Fruit fly (Drosophila melanogaster) whole organism, embryonic: ENCODE results near the gene ssp3.

ENCODE experiments used
- ATbp ChIP-seq: fragments of 200-800 bp; sonication (Bioruptor generic); optimal IDR thresholded peaks from 2 replicates; lab custom pipeline; 2017; ENCODE audit warnings: missing biosample characterization, mild to moderate bottlenecking, missing genetic modification characterization, missing genetic modification reagents
- Asciz ChIP-seq: fragments of 200-800 bp; sonication (Bioruptor generic); optimal IDR thresholded peaks from 2 replicates; lab custom pipeline; 2017; ENCODE audit warnings: missing biosample characterization, mild to moderate bottlenecking, missing genetic modification characterization, missing genetic modification reagents
- BtbVII ChIP-seq: fragments of 200-800 bp; sonication (Bioruptor generic); optimal IDR thresholded peaks from 3 replicates; lab custom pipeline; 2017; ENCODE audit warnings: missing biosample characterization, mild to moderate bottlenecking, missing genetic modification characterization
- CG10462 ChIP-seq: fragments of 200-800 bp; sonication (Bioruptor generic); optimal IDR thresholded peaks from 2 replicates; lab custom pipeline; 2016; ENCODE audit warnings: missing biosample characterization, missing genetic modification characterization
- CG10565 ChIP-seq: fragments of 200-800 bp; sonication (Bioruptor generic); optimal IDR thresholded peaks from 3 replicates; lab custom pipeline; 2016; ENCODE audit warnings: missing biosample characterization, mild to moderate bottlenecking, missing genetic modification characterization
- CG11398 ChIP-seq: fragments of 200-800 bp; sonication (Bioruptor generic); optimal IDR thresholded peaks from 2 replicates; lab custom pipeline; 2016; ENCODE audit warnings: missing biosample characterization, missing genetic modification characterization
- CG12071 ChIP-seq: fragments of 200-800 bp; sonication (Bioruptor generic); optimal IDR thresholded peaks from 3 replicates; lab custom pipeline; 2018; ENCODE audit warnings: missing biosample characterization, mild to moderate bottlenecking, missing genetic modification characterization
- CG12391 ChIP-seq: fragments of 200-800 bp; sonication (Bioruptor generic); optimal IDR thresholded peaks from 3 replicates; lab custom pipeline; 2018; ENCODE audit warnings: missing biosample characterization, mild to moderate bottlenecking, missing genetic modification characterization, moderate library complexity
- CG1529 ChIP-seq: fragments of 200-800 bp; sonication (Bioruptor generic); optimal IDR thresholded peaks from 3 replicates; lab custom pipeline; 2018; ENCODE audit warnings: missing biosample characterization, missing genetic modification characterization
- CG15601 ChIP-seq: fragments of 200-800 bp; sonication (Bioruptor generic); optimal IDR thresholded peaks from 3 replicates; lab custom pipeline; 2019; ENCODE audit warnings: missing biosample characterization, mild to moderate bottlenecking, missing genetic modification characterization, moderate library complexity
- CG15696 ChIP-seq: fragments of 200-800 bp; sonication (Bioruptor generic); optimal IDR thresholded peaks from 2 replicates; lab custom pipeline; 2019; ENCODE audit warnings: missing biosample characterization, mild to moderate bottlenecking, missing genetic modification characterization, moderate library complexity
- CG2678 ChIP-seq: fragments of 200-800 bp; sonication (Bioruptor generic); optimal IDR thresholded peaks from 3 replicates; lab custom pipeline; 2019; ENCODE audit warnings: missing biosample characterization, mild to moderate bottlenecking, missing genetic modification characterization, moderate library complexity
- CG30020 ChIP-seq: fragments of 200-800 bp; optimal IDR thresholded peaks from 2 replicates; lab custom pipeline; 2019; ENCODE audit warnings: missing biosample characterization, mild to moderate bottlenecking, missing genetic modification characterization, moderate library complexity
- CG3163 ChIP-seq: fragments of 200-800 bp; sonication (Bioruptor generic); optimal IDR thresholded peaks from 3 replicates; lab custom pipeline; 2016; ENCODE audit warnings: missing biosample characterization, missing genetic modification characterization
- CG4820 ChIP-seq: fragments of 200-800 bp; sonication (Bioruptor generic); optimal IDR thresholded peaks from 3 replicates; lab custom pipeline; 2016; ENCODE audit warnings: missing biosample characterization, missing genetic modification characterization
- CG8290 ChIP-seq, 3 experiments: fragments of 200-800 bp; sonication (Bioruptor generic); optimal IDR thresholded peaks; 2 replicates each; lab custom pipeline; 2016 to 2019; ENCODE audit warnings: missing biosample characterization in 3 of 3, missing genetic modification characterization in 3 of 3, mild to moderate bottlenecking in 2 of 3, moderate library complexity in 1 of 3
- CG9609 ChIP-seq: fragments of 200-800 bp; sonication (Bioruptor generic); optimal IDR thresholded peaks from 3 replicates; lab custom pipeline; 2016; ENCODE audit warnings: missing biosample characterization, missing genetic modification characterization
- CG9817 ChIP-seq: fragments of 200-800 bp; sonication (Bioruptor generic); optimal IDR thresholded peaks from 2 replicates; lab custom pipeline; 2018; ENCODE audit warnings: missing biosample characterization, mild to moderate bottlenecking, missing genetic modification characterization, moderate library complexity
- CG9876 ChIP-seq: fragments of 200-800 bp; sonication (Bioruptor generic); optimal IDR thresholded peaks from 2 replicates; lab custom pipeline; 2016; ENCODE audit warnings: missing biosample characterization, missing genetic modification characterization
- Deaf1 ChIP-seq: fragments of 200-800 bp; optimal IDR thresholded peaks from 3 replicates; lab custom pipeline; 2019; ENCODE audit warnings: missing biosample characterization, mild to moderate bottlenecking, missing genetic modification characterization, moderate library complexity
- Dip2 ChIP-seq: fragments of 200-800 bp; sonication (Bioruptor generic); IDR thresholded peaks from 2 replicates; pipeline ENCODE4 v1.3.6; 2022; ENCODE audit warnings: missing biosample characterization, missing genetic modification characterization
- Doc2 ChIP-seq: fragments of 200-800 bp; sonication (Bioruptor generic); IDR thresholded peaks from 2 replicates; pipeline ENCODE4 v1.3.6; 2022; ENCODE audit warnings: missing biosample characterization, missing genetic modification characterization
- Doc3 ChIP-seq: fragments of 200-800 bp; sonication (Bioruptor generic); IDR thresholded peaks from 3 replicates; pipeline ENCODE4 v1.3.6; 2022; ENCODE audit warnings: missing biosample characterization, missing genetic modification characterization; ENCODE audit not compliant: partially characterized antibody
- Hr51 ChIP-seq, 2 experiments: fragments of 200-800 bp; sonication (Bioruptor generic); optimal IDR thresholded peaks; 2 replicates in 1 of 2; 3 replicates in 1 of 2; lab custom pipeline; 2016 to 2018; ENCODE audit warnings: missing biosample characterization in 2 of 2, missing genetic modification characterization in 2 of 2, mild to moderate bottlenecking in 1 of 2, moderate library complexity in 1 of 2
- Hr78 ChIP-seq, 2 experiments: fragments of 200-800 bp in 1 of 2; fragments of >200 bp in 1 of 2; sonication (Bioruptor generic) in 1 of 2; optimal IDR thresholded peaks; 2 replicates each; lab custom pipeline; 2017 to 2019; ENCODE audit warnings: missing biosample characterization in 2 of 2, missing genetic modification characterization in 2 of 2, mild to moderate bottlenecking in 1 of 2, moderate library complexity in 1 of 2
- Lhr ChIP-seq: fragments of 200-800 bp; sonication (Bioruptor generic); optimal IDR thresholded peaks from 3 replicates; lab custom pipeline; 2017; ENCODE audit warnings: mild to moderate bottlenecking, missing biosample characterization, missing genetic modification reagents, missing genetic modification characterization
- Lpt ChIP-seq: fragments of >200 bp; optimal IDR thresholded peaks from 2 replicates; lab custom pipeline; 2018; ENCODE audit warnings: missing biosample characterization, missing genetic modification characterization
- Max ChIP-seq: fragments of 200-800 bp; sonication (Bioruptor generic); optimal IDR thresholded peaks from 2 replicates; lab custom pipeline; 2016; ENCODE audit warnings: missing biosample characterization, mild to moderate bottlenecking, missing genetic modification characterization
- NC2α ChIP-seq: fragments of 200-800 bp; sonication (Bioruptor generic); optimal IDR thresholded peaks from 2 replicates; lab custom pipeline; 2016; ENCODE audit warnings: missing biosample characterization, missing genetic modification characterization
- Ssrp ChIP-seq: fragments of 200-800 bp; sonication (Bioruptor generic); optimal IDR thresholded peaks from 2 replicates; lab custom pipeline; 2018; ENCODE audit warnings: missing biosample characterization, mild to moderate bottlenecking, missing genetic modification characterization, moderate library complexity
- aop ChIP-seq: fragments of 200-800 bp; sonication (Bioruptor generic); IDR thresholded peaks from 2 replicates; pipeline ENCODE4 v1.3.6; 2022; ENCODE audit warnings: missing biosample characterization, missing genetic modification characterization
- bab2 ChIP-seq: fragments of 200-800 bp; sonication (Bioruptor generic); optimal IDR thresholded peaks from 2 replicates; lab custom pipeline; 2016; ENCODE audit warnings: missing biosample characterization, missing genetic modification characterization
- crc ChIP-seq: fragments of 200-800 bp; sonication (Bioruptor generic); optimal IDR thresholded peaks from 2 replicates; lab custom pipeline; 2016; ENCODE audit warnings: missing biosample characterization, missing genetic modification characterization
- danr ChIP-seq: fragments of 200-800 bp; sonication (Bioruptor generic); IDR thresholded peaks from 2 replicates; pipeline ENCODE4 v1.3.6; 2022; ENCODE audit warnings: missing biosample characterization, missing genetic modification characterization
- gcm ChIP-seq: fragments of 200-800 bp; sonication (Bioruptor generic); optimal IDR thresholded peaks from 2 replicates; lab custom pipeline; 2019; ENCODE audit warnings: missing biosample characterization, mild to moderate bottlenecking, missing genetic modification characterization, moderate library complexity
- gcm2 ChIP-seq: fragments of 200-800 bp; sonication (Bioruptor generic); optimal IDR thresholded peaks from 2 replicates; lab custom pipeline; 2016; ENCODE audit warnings: missing biosample characterization, missing genetic modification characterization
- gsb ChIP-seq: fragments of 200-800 bp; sonication (Bioruptor generic); IDR thresholded peaks from 2 replicates; pipeline ENCODE4 v1.3.6; 2022; ENCODE audit warnings: missing biosample characterization, missing genetic modification characterization
- hth ChIP-seq: fragments of >200 bp; optimal IDR thresholded peaks from 2 replicates; lab custom pipeline; 2017; ENCODE audit warnings: inconsistent platforms
- lov ChIP-seq, 2 experiments: fragments of 200-800 bp in 1 of 2; fragments of >200 bp in 1 of 2; sonication (Bioruptor generic) in 1 of 2; IDR thresholded peaks in 1 of 2; optimal IDR thresholded peaks in 1 of 2; 2 replicates in 1 of 2; 3 replicates in 1 of 2; pipeline versions ENCODE4 v1.3.6 to Lab custom; 2017 to 2022; ENCODE audit warnings: missing biosample characterization in 1 of 2, missing genetic modification characterization in 1 of 2
- oc ChIP-seq: fragments of 200-800 bp; sonication (Bioruptor generic); optimal IDR thresholded peaks from 2 replicates; lab custom pipeline; 2018; ENCODE audit warnings: missing biosample characterization, mild to moderate bottlenecking, missing genetic modification characterization, moderate library complexity
- pita ChIP-seq: fragments of 200-800 bp; sonication (Bioruptor generic); optimal IDR thresholded peaks from 2 replicates; lab custom pipeline; 2017; ENCODE audit warnings: missing biosample characterization, mild to moderate bottlenecking, missing genetic modification characterization
- rib ChIP-seq: fragments of 200-800 bp; sonication (Bioruptor generic); IDR thresholded peaks from 2 replicates; pipeline ENCODE4 v1.3.6; 2022; ENCODE audit warnings: missing biosample characterization, missing genetic modification characterization
- run ChIP-seq: fragments of 200-800 bp; sonication (Bioruptor generic); optimal IDR thresholded peaks from 3 replicates; lab custom pipeline; 2018; ENCODE audit warnings: missing biosample characterization, mild to moderate bottlenecking, missing genetic modification characterization
- sens-2 ChIP-seq: fragments of 200-800 bp; sonication (Bioruptor generic); IDR thresholded peaks from 2 replicates; pipeline ENCODE4 v1.3.6; 2022; ENCODE audit warnings: missing biosample characterization, missing genetic modification characterization
- tio ChIP-seq: fragments of 200-800 bp; sonication (Bioruptor generic); optimal IDR thresholded peaks from 2 replicates; lab custom pipeline; 2017; ENCODE audit warnings: missing biosample characterization, missing genetic modification characterization, inconsistent platforms
- tna ChIP-seq: fragments of 200-800 bp; sonication (Bioruptor generic); IDR thresholded peaks from 2 replicates; pipeline ENCODE4 v1.3.6; 2022; ENCODE audit warnings: missing biosample characterization, missing genetic modification characterization; ENCODE audit not compliant: partially characterized antibody
- vfl ChIP-seq: fragments of 200-800 bp; sonication (Bioruptor generic); optimal IDR thresholded peaks from 2 replicates; lab custom pipeline; 2016; ENCODE audit warnings: missing biosample characterization, missing genetic modification characterization
- vnd ChIP-seq: fragments of 200-800 bp; sonication (Bioruptor generic); IDR thresholded peaks from 3 replicates; pipeline ENCODE4 v1.3.6; 2022; ENCODE audit warnings: missing biosample characterization, missing genetic modification characterization; ENCODE audit not compliant: partially characterized antibody

The ssp3 gene

DNA sequence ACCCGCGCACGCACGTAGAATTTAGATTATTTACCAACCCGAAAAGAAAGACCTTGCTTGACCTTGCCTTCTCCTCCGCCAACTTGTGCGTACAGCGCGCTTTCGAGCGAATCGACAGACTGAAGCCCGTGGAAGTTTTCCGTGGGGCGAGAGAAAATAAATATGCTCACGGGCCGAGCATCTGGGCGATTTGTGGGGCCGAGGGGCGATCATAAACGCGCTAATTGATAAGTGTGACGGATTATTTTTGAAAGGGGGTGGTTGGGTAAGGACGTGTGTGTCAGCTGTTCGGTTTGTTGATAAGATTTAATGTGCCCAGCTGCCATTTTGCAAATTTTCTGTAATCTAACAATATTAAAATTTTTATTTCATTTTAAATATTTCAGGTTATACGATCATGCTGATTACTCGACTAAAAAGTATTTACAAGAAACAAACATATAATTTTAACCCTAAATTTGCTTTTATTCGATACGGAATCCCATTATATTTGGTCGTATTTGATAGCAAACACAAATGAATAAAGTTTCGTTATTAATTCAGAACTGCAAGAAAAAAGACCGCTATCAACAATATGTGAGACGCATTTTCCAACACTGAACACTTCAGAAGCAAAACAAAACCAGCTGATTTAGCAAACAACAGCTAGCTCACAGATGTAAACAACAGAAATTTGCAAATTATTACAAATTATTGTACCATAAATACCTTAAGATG lies 30.5 kb upstream of the ssp3 start, which contains the start of the genes L2HGDH and CG10431 (continued):
- no peak for TF ChIP-seq CG9609 (GFP tag; lab: Kevin White, UChicago)
- peak; percentile 36 for TF ChIP-seq CG15696 (tag; lab: Kevin White, UChicago)
- peak; percentile 13 for TF ChIP-seq CG4820 (GFP tag; lab: Kevin White, UChicago)
- no peak for TF ChIP-seq hth (lab: Kevin White, UChicago)
- TF ChIP-seq CG12071 (GFP tag; lab: Kevin White, UChicago): peak; percentile 57
- TF ChIP-seq vfl: no peak
- peak; percentile 36 for TF ChIP-seq Lhr (GFP tag; lab: Kevin White, UChicago)
- TF ChIP-seq CG9876 (GFP tag; lab: Kevin White, UChicago): no peak
- TF ChIP-seq Dip2 (GFP tag; lab: Robert Waterston, UW): no peak
- peak; percentile 35 for TF ChIP-seq CG1529 (GFP tag; lab: Kevin White, UChicago)
- TF ChIP-seq CG30020: peak; percentile 60
- TF ChIP-seq ATbp: peak; percentile 25
- 0 out of 2 replicates have a peak, but pooled peaks have one; percentile 20 for TF ChIP-seq danr (GFP tag; lab: Robert Waterston, UW)
- no peak for TF ChIP-seq sens-2 (GFP tag; lab: Robert Waterston, UW)
- peak; percentile 72 for TF ChIP-seq Max (GFP tag; lab: Kevin White, UChicago)
- TF ChIP-seq gcm (GFP tag; lab: Kevin White, UChicago): peak; percentile 36
- TF ChIP-seq CG10565 (GFP tag; lab: Kevin White, UChicago): no peak
- TF ChIP-seq rib: no peak
- TF ChIP-seq Asciz (GFP tag; lab: Kevin White, UChicago): peak; percentile 20
- no peak for TF ChIP-seq gsb (GFP tag; lab: Robert Waterston, UW)
- peak; percentile 61 for TF ChIP-seq CG8290 (GFP tag; optimal IDR thresholded peaks at IDR 0.05; lab: Kevin White, UChicago)
- TF ChIP-seq CG8290 (tag; optimal IDR thresholded peaks at IDR 0.05; lab: Kevin White, UChicago): peak in 1 of 2 experiments; percentile 77
- TF ChIP-seq NC2α (GFP tag; lab: Kevin White, UChicago): no peak
- peak; percentile 47 for TF ChIP-seq Ssrp (tag; lab: Kevin White, UChicago)
- TF ChIP-seq aop (GFP tag; lab: Robert Waterston, UW): no peak
- peak; percentile 40 for TF ChIP-seq tio (GFP tag; lab: Kevin White, UChicago)
- peak; percentile 31 for TF ChIP-seq CG10462 (GFP tag; lab: Kevin White, UChicago)
- no peak for TF ChIP-seq Doc3 (GFP tag; lab: Robert Waterston, UW)
- no peak for TF ChIP-seq CG11398
- no peak for TF ChIP-seq pita
- peak; percentile 34 for TF ChIP-seq CG9817 (tag; lab: Kevin White, UChicago)
- TF ChIP-seq bab2 (GFP tag; lab: Kevin White, UChicago): peak; percentile 18
- peak; percentile 75 for TF ChIP-seq CG2678 (tag; lab: Kevin White, UChicago)
- TF ChIP-seq CG15601 (tag; lab: Kevin White, UChicago): peak; percentile 71
- no peak for TF ChIP-seq gcm2 (GFP tag; lab: Kevin White, UChicago)
- TF ChIP-seq vnd (GFP tag; lab: Robert Waterston, UW): no peak
- TF ChIP-seq run (tag; lab: Kevin White, UChicago): peak; percentile 3
- TF ChIP-seq lov (optimal IDR thresholded peaks at IDR 0.05; lab: Kevin White, UChicago): no peak
- no peak for TF ChIP-seq lov (GFP tag; IDR thresholded peaks at IDR 0.05; lab: Robert Waterston, UW)
- TF ChIP-seq Deaf1: peak; percentile 85
- peak in 1 of 2 experiments; percentile 72 for TF ChIP-seq Hr78 (GFP tag; optimal IDR thresholded peaks at IDR 0.05; lab: Kevin White, UChicago)
- peak in 1 of 2 experiments; percentile 69 for TF ChIP-seq Hr51 (GFP tag; optimal IDR thresholded peaks at IDR 0.05; lab: Kevin White, UChicago)
- TF ChIP-seq CG3163 (GFP tag; lab: Kevin White, UChicago): no peak
- TF ChIP-seq oc (tag; lab: Kevin White, UChicago): peak; percentile 60
- TF ChIP-seq Doc2: no peak
- TF ChIP-seq BtbVII (GFP tag; lab: Kevin White, UChicago): peak; percentile 67
- no peak for TF ChIP-seq Lpt (GFP tag; lab: Kevin White, UChicago)
- TF ChIP-seq CG12391: peak; percentile 85
- TF ChIP-seq crc (GFP tag; lab: Kevin White, UChicago): no peak
- no peak for TF ChIP-seq tna (GFP tag; lab: Robert Waterston, UW)
